Worm (Caenorhabditis elegans) whole organism, L1 larva: ENCODE results near the gene ins-14.
"Not testable (repeated sequence)": the region's sequence is repeated elsewhere in the genome, so short reads cannot be mapped to it uniquely, and the experiment has no call there.

Experiments used
- aha-1 ChIP-seq: fragments of 150-350 bp; optimal IDR thresholded peaks from 2 replicates; lab custom pipeline; 2014; ENCODE audit warnings: missing biosample characterization, missing genetic modification characterization
- aly-2 ChIP-seq: fragments of 150-350 bp; optimal IDR thresholded peaks from 2 replicates; lab custom pipeline; 2014; ENCODE audit warnings: missing biosample characterization, missing genetic modification characterization
- ama-1 ChIP-seq: fragments of 150-350 bp; optimal IDR thresholded peaks from 2 replicates; lab custom pipeline; 2014
- ceh-82 ChIP-seq, 3 experiments: fragments of 150-350 bp in 1 of 3; sonication (generic microtip) in 2 of 3; optimal IDR thresholded peaks; 2 replicates each; lab custom pipeline; 2014 to 2017; ENCODE audit warnings: missing biosample characterization in 3 of 3, missing genetic modification characterization in 3 of 3
- dpl-1 ChIP-seq, 3 experiments: fragments of 150-350 bp in 2 of 3; sonication (generic microtip) in 1 of 3; optimal IDR thresholded peaks; 2 replicates each; lab custom pipeline; 2014 to 2017; ENCODE audit warnings: missing biosample characterization in 3 of 3, missing genetic modification characterization in 3 of 3, missing genetic modification reagents in 3 of 3
- dsc-1 ChIP-seq: sonication (generic microtip); optimal IDR thresholded peaks from 2 replicates; lab custom pipeline; 2016; ENCODE audit warnings: mild to moderate bottlenecking, missing genetic modification characterization, missing compliant biosample characterization
- egl-13 ChIP-seq: sonication (generic microtip); optimal IDR thresholded peaks from 2 replicates; lab custom pipeline; 2016; ENCODE audit warnings: missing genotype, missing genetic modification reagents, missing genetic modification characterization, missing compliant biosample characterization
- elt-2 ChIP-seq: sonication (generic microtip); optimal IDR thresholded peaks from 2 replicates; lab custom pipeline; 2016; ENCODE audit warnings: missing genetic modification characterization, mild to moderate bottlenecking, inconsistent platforms, missing compliant biosample characterization, missing genetic modification reagents
- ets-5 ChIP-seq: fragments of 200-800 bp; sonication (Bioruptor generic); IDR thresholded peaks from 2 replicates; pipeline ENCODE4 v1.3.6; 2022; ENCODE audit warnings: missing genetic modification characterization, missing compliant biosample characterization
- fkh-10 ChIP-seq: sonication (generic microtip); optimal IDR thresholded peaks from 2 replicates; lab custom pipeline; 2017; ENCODE audit warnings: missing biosample characterization, missing genetic modification reagents, missing genetic modification characterization
- hpl-2 ChIP-seq: fragments of 150-350 bp; optimal IDR thresholded peaks from 2 replicates; lab custom pipeline; 2014; ENCODE audit warnings: missing biosample characterization, missing genetic modification reagents, missing genetic modification characterization
- irx-1 ChIP-seq: sonication (generic microtip); optimal IDR thresholded peaks from 2 replicates; lab custom pipeline; 2016; ENCODE audit warnings: missing genetic modification characterization, missing compliant biosample characterization
- lin-13 ChIP-seq: fragments of 150-350 bp; optimal IDR thresholded peaks from 2 replicates; lab custom pipeline; 2014; ENCODE audit warnings: missing biosample characterization, missing genetic modification reagents, missing genetic modification characterization
- lin-14 ChIP-seq: fragments of 200-800 bp; sonication (Bioruptor generic); optimal IDR thresholded peaks from 2 replicates; lab custom pipeline; 2018; ENCODE audit warnings: mild to moderate bottlenecking, missing genetic modification characterization, moderate library complexity, missing compliant biosample characterization
- lin-15B ChIP-seq: fragments of 150-350 bp; sonication (generic microtip); optimal IDR thresholded peaks from 3 replicates; lab custom pipeline; 2014; ENCODE audit warnings: missing biosample characterization, missing genetic modification characterization
- lin-35 ChIP-seq, 2 experiments: fragments of 150-350 bp; optimal IDR thresholded peaks; 2 replicates each; lab custom pipeline; 2014; ENCODE audit warnings: missing biosample characterization in 2 of 2, missing genetic modification characterization in 2 of 2, missing genetic modification reagents in 2 of 2
- lsy-2 ChIP-seq, 2 experiments: fragments of 150-350 bp; optimal IDR thresholded peaks; 2 replicates each; lab custom pipeline; 2014; ENCODE audit warnings: missing biosample characterization in 2 of 2, missing genetic modification characterization in 2 of 2
- mdl-1 ChIP-seq, 2 experiments: fragments of 150-350 bp; optimal IDR thresholded peaks; 2 replicates each; lab custom pipeline; 2014 to 2017; ENCODE audit warnings: missing biosample characterization in 2 of 2, missing genetic modification characterization in 2 of 2, inconsistent platforms in 1 of 2
- mep-1 ChIP-seq: fragments of 150-350 bp; optimal IDR thresholded peaks from 2 replicates; lab custom pipeline; 2014; ENCODE audit warnings: missing biosample characterization, missing genetic modification characterization
- nhr-12 ChIP-seq: sonication (generic microtip); optimal IDR thresholded peaks from 2 replicates; lab custom pipeline; 2017; ENCODE audit warnings: missing biosample characterization, missing genetic modification characterization
- nhr-19 ChIP-seq: fragments of 200-800 bp; sonication (Bioruptor generic); conservative IDR thresholded peaks from 2 replicates; pipeline ENCODE4 v1.3.6; 2022; ENCODE audit warnings: missing genetic modification characterization, missing compliant biosample characterization
- nhr-237 ChIP-seq: fragments of 150-350 bp; optimal IDR thresholded peaks from 2 replicates; lab custom pipeline; 2014; ENCODE audit warnings: missing biosample characterization, missing genetic modification characterization
- nhr-47 ChIP-seq: sonication (generic microtip); optimal IDR thresholded peaks from 2 replicates; lab custom pipeline; 2016; ENCODE audit warnings: mild to moderate bottlenecking, missing genetic modification characterization, moderate library complexity, missing compliant biosample characterization
- nhr-71 ChIP-seq: sonication (generic microtip); optimal IDR thresholded peaks from 2 replicates; lab custom pipeline; 2016; ENCODE audit warnings: mild to moderate bottlenecking, missing genetic modification characterization, moderate library complexity, missing compliant biosample characterization
- nhr-77 ChIP-seq: fragments of 150-350 bp; optimal IDR thresholded peaks from 2 replicates; lab custom pipeline; 2014; ENCODE audit warnings: missing biosample characterization, missing genetic modification characterization
- nhr-84 ChIP-seq: sonication (generic microtip); optimal IDR thresholded peaks from 2 replicates; lab custom pipeline; 2017; ENCODE audit warnings: missing biosample characterization, missing genetic modification characterization
- nhr-85 ChIP-seq: sonication (generic microtip); peaks from one replicate; lab custom pipeline; 2016; ENCODE audit warnings: missing genetic modification characterization, inconsistent platforms, missing compliant biosample characterization
- pag-3 ChIP-seq: sonication (generic microtip); optimal IDR thresholded peaks from 2 replicates; lab custom pipeline; 2017; ENCODE audit warnings: missing genetic modification characterization, mild to moderate bottlenecking, missing compliant biosample characterization, antibody characterized with exemption, borderline replicate concordance; ENCODE audit not compliant: insufficient read depth
- pax-3 ChIP-seq: fragments of 200-800 bp; sonication (Bioruptor generic); optimal IDR thresholded peaks from 2 replicates; lab custom pipeline; 2018; ENCODE audit warnings: mild to moderate bottlenecking, missing genetic modification characterization, moderate library complexity, missing compliant biosample characterization
- rnt-1 ChIP-seq: sonication (generic microtip); optimal IDR thresholded peaks from 2 replicates; lab custom pipeline; 2016; ENCODE audit warnings: mild to moderate bottlenecking, missing genetic modification characterization, moderate library complexity, missing compliant biosample characterization
- sox-4 ChIP-seq: sonication (generic microtip); optimal IDR thresholded peaks from 2 replicates; lab custom pipeline; 2016; ENCODE audit warnings: missing genetic modification characterization, missing compliant biosample characterization
- sup-37 ChIP-seq: fragments of 200-800 bp; sonication (Bioruptor generic); optimal IDR thresholded peaks from 2 replicates; lab custom pipeline; 2018; ENCODE audit warnings: mild to moderate bottlenecking, missing genetic modification characterization, missing compliant biosample characterization
- unc-130 ChIP-seq: fragments of 150-350 bp; optimal IDR thresholded peaks from 2 replicates; lab custom pipeline; 2017; ENCODE audit warnings: missing biosample characterization, missing genetic modification characterization, inconsistent platforms
- unc-30 ChIP-seq: sonication (generic microtip); optimal IDR thresholded peaks from 2 replicates; lab custom pipeline; 2017; ENCODE audit warnings: missing biosample characterization, missing genetic modification characterization
- ztf-11 ChIP-seq, 2 experiments: sonication (generic microtip); optimal IDR thresholded peaks; 2 replicates each; lab custom pipeline; 2016 to 2017; ENCODE audit warnings: missing genetic modification characterization in 2 of 2, missing biosample characterization in 1 of 2, missing compliant biosample characterization in 1 of 2
- ztf-4 ChIP-seq: fragments of 150-350 bp; optimal IDR thresholded peaks from 2 replicates; lab custom pipeline; 2014; ENCODE audit warnings: missing biosample characterization, missing genetic modification characterization

The ins-14 gene

DNA sequence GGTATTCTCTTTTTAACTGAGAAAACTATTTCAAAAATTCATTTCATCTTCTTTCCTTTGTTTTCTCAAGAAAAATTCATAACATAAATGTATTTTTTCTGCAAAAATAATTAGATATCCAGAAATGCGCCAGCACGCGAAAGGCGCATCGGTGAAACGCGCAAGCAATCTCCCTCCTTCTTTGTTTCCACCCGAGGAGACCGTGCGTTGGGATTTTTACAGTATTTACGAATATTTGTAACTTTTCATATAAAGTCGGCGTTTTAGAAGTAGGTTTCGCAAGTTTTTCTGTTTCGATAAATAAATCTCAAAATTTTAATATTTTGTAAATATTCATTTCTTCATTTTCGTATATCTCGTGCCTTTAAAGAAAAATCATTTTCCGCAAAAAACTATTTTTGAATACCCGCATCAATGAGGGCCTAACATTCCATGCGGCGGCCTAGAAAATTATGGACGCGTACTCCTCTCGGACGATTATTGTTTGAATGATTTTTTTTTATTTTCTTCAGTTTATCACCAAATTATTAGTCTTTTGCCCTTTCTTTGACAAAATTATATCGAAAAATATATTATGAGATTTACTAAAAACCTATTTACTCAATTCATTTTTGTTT is 30.9 kb upstream of the ins-14 start, which contains the start of gene ssup-72 (continued):
- TF ChIP-seq dsc-1 (peak; percentile 81), nhr-84 (no peak), irx-1 (tag; lab: Kevin White, UChicago) (peak; percentile 82), hpl-2 (GFP tag; lab: Kevin White, UChicago) (no peak), mep-1 (tag; lab: Kevin White, UChicago) (peak; percentile 84), ztf-4 (tag; lab: Kevin White, UChicago) (peak; percentile 60), unc-130 (tag; lab: Kevin White, UChicago) (peak; percentile 76), ets-5 (no peak), ztf-11 (tag; optimal IDR thresholded peaks at IDR 0.05; lab: Kevin White, UChicago) (peak in 1 of 2 experiments; percentile 88), dpl-1 (GFP tag; optimal IDR thresholded peaks at IDR 0.05; lab: Kevin White, UChicago) (peak; percentile 80 to 90 (median 85)), lin-35 (GFP tag; optimal IDR thresholded peaks at IDR 0.05; lab: Kevin White, UChicago) (peak; percentile 84 to 91), ama-1 (lab: Kevin White, UChicago) (no peak), nhr-237 (tag; lab: Kevin White, UChicago) (no peak), sox-4 (tag; lab: Kevin White, UChicago) (peak; percentile 83), ceh-82 (tag; optimal IDR thresholded peaks at IDR 0.05; lab: Kevin White, UChicago) (peak; percentile 18 to 61 (median 24)), nhr-85 (tag; lab: Kevin White, UChicago) (peak; percentile 92), nhr-19 (GFP tag; lab: Robert Waterston, UW) (peak; percentile 79), unc-30 (tag; lab: Kevin White, UChicago) (no peak), nhr-77 (tag; lab: Kevin White, UChicago) (peak; percentile 15), rnt-1 (peak; percentile 96), egl-13 (peak; percentile 86)

DNA sequence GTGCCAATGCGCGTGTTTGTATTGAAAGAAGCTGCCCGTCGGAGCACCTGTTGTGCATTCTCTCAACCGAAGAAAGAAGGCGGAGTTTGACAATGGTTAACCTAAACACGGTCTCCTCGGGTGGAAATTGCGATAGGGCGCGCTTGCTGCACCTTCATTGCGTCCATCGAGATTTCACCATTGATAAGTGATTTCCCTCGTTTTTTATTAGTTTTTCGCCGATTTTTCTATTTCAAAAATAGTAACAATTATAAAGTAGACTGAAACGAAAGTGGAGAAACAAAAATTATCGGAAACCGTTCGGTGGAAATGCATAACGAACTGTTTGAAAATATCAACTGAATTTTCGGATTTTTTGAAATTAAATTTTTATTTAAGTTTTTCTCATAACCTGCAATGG is 29.5 kb upstream of the ins-14 start, which contains the start of gene agr-1:
agr-1 (minus strand) TSS at position 101 of the 400 bp plus-strand sequence.
- not testable (repeated sequence) for TF ChIP-seq mdl-1 (tag; optimal IDR thresholded peaks at IDR 0.05; lab: Kevin White, UChicago); aly-2; lin-15B (tag; lab: Kevin White, UChicago)

DNA sequence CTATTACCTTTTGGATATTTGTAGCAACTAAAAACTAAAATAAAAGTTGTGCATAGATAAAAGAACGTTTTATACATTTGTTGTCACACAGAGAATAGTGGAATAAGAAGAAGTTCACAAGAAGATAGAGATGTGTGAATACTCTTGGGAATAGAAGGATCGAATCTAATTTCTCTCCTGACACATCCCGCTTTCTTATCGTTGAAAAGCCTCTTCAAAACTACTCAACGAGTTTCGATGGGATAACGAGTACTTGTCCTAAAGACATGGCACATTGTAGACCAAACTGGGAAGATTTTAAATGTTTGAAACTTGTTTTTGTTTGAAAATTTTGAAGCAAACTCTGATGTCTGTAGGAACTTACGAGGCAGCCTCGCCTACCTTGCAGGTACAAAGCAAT is 26.9 kb upstream of the ins-14 start:
- peak; percentile 47 for TF ChIP-seq lin-14 (GFP tag; lab: Kevin White, UChicago)
- TF ChIP-seq pag-3 (tag; lab: Kevin White, UChicago): no peak
- TF ChIP-seq rnt-1: no peak
- TF ChIP-seq fkh-10 (GFP tag; lab: Kevin White, UChicago): peak; percentile 32
- no peak for TF ChIP-seq pax-3 (tag; lab: Kevin White, UChicago)

DNA sequence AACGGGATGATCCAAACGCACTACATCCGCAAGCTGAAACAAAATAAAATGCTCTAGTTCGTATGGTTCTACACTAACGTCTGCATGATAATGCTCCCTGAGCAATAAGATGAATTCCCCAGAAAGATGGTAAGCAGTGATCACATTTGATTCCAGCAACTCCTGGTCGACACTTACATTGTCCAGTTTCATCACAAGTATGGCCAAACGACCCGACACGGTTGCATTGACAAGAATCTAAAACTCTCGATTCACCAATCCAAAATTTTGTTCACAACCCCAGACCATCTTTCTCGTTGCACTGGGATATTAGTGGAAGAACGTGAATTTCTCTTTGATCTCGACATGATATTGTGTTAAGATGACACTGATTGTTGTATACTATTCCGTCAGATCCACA is 24.4 kb upstream of the ins-14 start:
- TF ChIP-seq nhr-47 (tag; lab: Kevin White, UChicago) (no peak), nhr-71 (tag; lab: Kevin White, UChicago) (no peak), irx-1 (tag; lab: Kevin White, UChicago) (no peak), sup-37 (no peak), nhr-12 (tag; lab: Kevin White, UChicago) (no peak), elt-2 (tag; lab: Kevin White, UChicago) (no peak), aha-1 (tag; lab: Kevin White, UChicago) (no peak)

DNA sequence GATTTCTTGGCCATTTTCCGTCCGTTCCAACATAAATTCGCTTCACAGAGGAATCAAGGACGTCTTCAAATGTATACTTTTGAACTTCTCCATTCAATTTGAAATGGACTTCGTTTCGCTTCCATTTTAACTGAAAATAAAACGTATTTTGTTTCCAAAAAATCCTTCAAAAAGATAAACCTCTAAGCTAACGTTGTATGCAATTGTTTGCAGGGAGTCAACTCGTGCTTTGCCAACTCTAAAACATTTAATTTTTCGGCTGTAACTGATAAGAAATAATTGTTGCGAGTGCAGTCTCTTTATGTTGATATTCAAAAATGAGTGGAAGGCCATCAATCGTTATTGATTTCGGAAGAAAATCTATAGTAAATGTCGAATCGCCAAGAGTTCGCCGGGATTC is 22.4 kb upstream of the ins-14 start, which contains the start of gene F41G3.18:
F41G3.18 (plus strand) TSS at position 301 of the 400 bp plus-strand sequence.
- TF ChIP-seq lin-13 (GFP tag; lab: Kevin White, UChicago) (no peak), dsc-1 (no peak), lsy-2 (tag; optimal IDR thresholded peaks at IDR 0.05; lab: Kevin White, UChicago) (no peak)
